Worm (Caenorhabditis elegans) whole organism, late embryonic: ENCODE results near the gene npr-42.

Source experiments
- F13H6.1 ChIP-seq: sonication (generic microtip); optimal IDR thresholded peaks from 2 replicates; lab custom pipeline; 2016; ENCODE audit warnings: missing genetic modification characterization, missing compliant biosample characterization
- K02D7.2 ChIP-seq: sonication (generic microtip); optimal IDR thresholded peaks from 2 replicates; lab custom pipeline; 2017; ENCODE audit warnings: mild to moderate bottlenecking, missing genetic modification characterization, missing compliant biosample characterization
- K09A11.1 ChIP-seq: sonication (generic microtip); optimal IDR thresholded peaks from 2 replicates; lab custom pipeline; 2017; ENCODE audit warnings: antibody characterized with exemption, mild to moderate bottlenecking, missing genetic modification characterization, missing compliant biosample characterization; ENCODE audit not compliant: insufficient read depth
- T23F11.4 ChIP-seq: fragments of 200-800 bp; sonication (Bioruptor generic); optimal IDR thresholded peaks from 2 replicates; lab custom pipeline; 2018; ENCODE audit warnings: mild to moderate bottlenecking, missing genetic modification characterization, missing compliant biosample characterization
- ahr-1 ChIP-seq: sonication (generic microtip); optimal IDR thresholded peaks from 2 replicates; lab custom pipeline; 2016; ENCODE audit warnings: missing genetic modification characterization, missing compliant biosample characterization
- ama-1 ChIP-seq: fragments of 150-350 bp; optimal IDR thresholded peaks from 2 replicates; lab custom pipeline; 2014
- ceh-14 ChIP-seq: sonication (generic microtip); optimal IDR thresholded peaks from 2 replicates; lab custom pipeline; 2016; ENCODE audit warnings: missing genotype, missing genetic modification characterization, missing compliant biosample characterization
- ceh-19 ChIP-seq: fragments of 200-800 bp; sonication (Bioruptor generic); optimal IDR thresholded peaks from 2 replicates; lab custom pipeline; 2018; ENCODE audit warnings: mild to moderate bottlenecking, missing genetic modification characterization, missing compliant biosample characterization
- ceh-2 ChIP-seq: sonication (generic microtip); optimal IDR thresholded peaks from 2 replicates; lab custom pipeline; 2016; ENCODE audit warnings: missing genotype, missing genetic modification characterization, missing compliant biosample characterization
- ceh-22 ChIP-seq: sonication (generic microtip); optimal IDR thresholded peaks from 2 replicates; lab custom pipeline; 2017; ENCODE audit warnings: missing biosample characterization, missing genetic modification characterization
- ceh-30 ChIP-seq: fragments of 150-350 bp; optimal IDR thresholded peaks from 2 replicates; lab custom pipeline; 2014; ENCODE audit warnings: missing biosample characterization, missing genetic modification characterization
- ceh-31 ChIP-seq: sonication (generic microtip); optimal IDR thresholded peaks from 2 replicates; lab custom pipeline; 2016; ENCODE audit warnings: missing genetic modification characterization, missing compliant biosample characterization
- ceh-34 ChIP-seq: sonication (generic microtip); optimal IDR thresholded peaks from 2 replicates; lab custom pipeline; 2016; ENCODE audit warnings: mild to moderate bottlenecking, missing genetic modification characterization, missing compliant biosample characterization
- ceh-45 ChIP-seq: fragments of 200-800 bp; sonication (Bioruptor generic); IDR thresholded peaks from 2 replicates; pipeline ENCODE4 v1.3.6; 2022; ENCODE audit warnings: missing genetic modification reagents, missing genetic modification characterization, missing compliant biosample characterization
- ceh-6 ChIP-seq: fragments of 200-800 bp; sonication (Bioruptor generic); optimal IDR thresholded peaks from 2 replicates; lab custom pipeline; 2018; ENCODE audit warnings: mild to moderate bottlenecking, missing genetic modification characterization, missing compliant biosample characterization
- che-1 ChIP-seq: sonication (generic microtip); optimal IDR thresholded peaks from 2 replicates; lab custom pipeline; 2016; ENCODE audit warnings: mild to moderate bottlenecking, missing genetic modification characterization, missing compliant biosample characterization
- dmd-4 ChIP-seq: sonication (generic microtip); optimal IDR thresholded peaks from 2 replicates; lab custom pipeline; 2016; ENCODE audit warnings: borderline replicate concordance, missing genetic modification characterization, missing compliant biosample characterization
- dve-1 ChIP-seq: sonication (generic microtip); optimal IDR thresholded peaks from 2 replicates; lab custom pipeline; 2017; ENCODE audit warnings: antibody characterized with exemption, mild to moderate bottlenecking, missing genetic modification characterization, missing compliant biosample characterization
- elt-2 ChIP-seq: sonication (generic microtip); optimal IDR thresholded peaks from 2 replicates; lab custom pipeline; 2016; ENCODE audit warnings: missing genetic modification reagents, missing genetic modification characterization, missing compliant biosample characterization
- elt-4 ChIP-seq: sonication (generic microtip); optimal IDR thresholded peaks from 2 replicates; lab custom pipeline; 2016; ENCODE audit warnings: missing genetic modification characterization, missing compliant biosample characterization
- ets-4 ChIP-seq: sonication (generic microtip); optimal IDR thresholded peaks from 2 replicates; lab custom pipeline; 2016; ENCODE audit warnings: missing genetic modification characterization, missing compliant biosample characterization
- fkh-6 ChIP-seq: sonication (generic microtip); optimal IDR thresholded peaks from 2 replicates; lab custom pipeline; 2016; ENCODE audit warnings: missing genetic modification characterization, missing compliant biosample characterization
- gmeb-2 ChIP-seq: sonication (generic microtip); optimal IDR thresholded peaks from 2 replicates; lab custom pipeline; 2016; ENCODE audit warnings: missing genetic modification characterization, inconsistent platforms, missing compliant biosample characterization
- hlh-13 ChIP-seq: fragments of 200-800 bp; sonication (Bioruptor generic); optimal IDR thresholded peaks from 2 replicates; lab custom pipeline; 2018; ENCODE audit warnings: mild to moderate bottlenecking, missing genetic modification characterization, missing compliant biosample characterization
- hlh-15 ChIP-seq: sonication (generic microtip); optimal IDR thresholded peaks from 2 replicates; lab custom pipeline; 2016; ENCODE audit warnings: missing genetic modification characterization, missing compliant biosample characterization
- hlh-8 ChIP-seq: sonication (generic microtip); optimal IDR thresholded peaks from 2 replicates; lab custom pipeline; 2016; ENCODE audit warnings: missing genotype, missing genetic modification characterization, missing compliant biosample characterization
- lim-6 ChIP-seq: sonication (generic microtip); optimal IDR thresholded peaks from 2 replicates; lab custom pipeline; 2016; ENCODE audit warnings: missing genetic modification characterization, missing compliant biosample characterization
- madf-2 ChIP-seq: sonication (generic microtip); optimal IDR thresholded peaks from 2 replicates; lab custom pipeline; 2017; ENCODE audit warnings: missing genetic modification characterization, missing compliant biosample characterization
- nfya-1 ChIP-seq: sonication (generic microtip); optimal IDR thresholded peaks from 2 replicates; lab custom pipeline; 2017; ENCODE audit warnings: missing genetic modification characterization, mild to moderate bottlenecking, missing compliant biosample characterization, antibody characterized with exemption, moderate library complexity
- nhr-232 ChIP-seq: sonication (generic microtip); optimal IDR thresholded peaks from 2 replicates; lab custom pipeline; 2016; ENCODE audit warnings: missing genetic modification characterization, missing compliant biosample characterization
- npax-4 ChIP-seq: sonication (generic microtip); optimal IDR thresholded peaks from 2 replicates; lab custom pipeline; 2016; ENCODE audit warnings: missing genetic modification characterization, missing compliant biosample characterization
- odd-2 ChIP-seq: sonication (generic microtip); optimal IDR thresholded peaks from 2 replicates; lab custom pipeline; 2017; ENCODE audit warnings: antibody characterized with exemption, mild to moderate bottlenecking, missing genetic modification characterization, missing compliant biosample characterization
- pag-3 ChIP-seq: sonication (generic microtip); optimal IDR thresholded peaks from 2 replicates; lab custom pipeline; 2016; ENCODE audit warnings: missing compliant biosample characterization, missing genetic modification characterization, borderline replicate concordance
- pat-9 ChIP-seq: fragments of 200-800 bp; sonication (Bioruptor generic); optimal IDR thresholded peaks from 2 replicates; lab custom pipeline; 2018; ENCODE audit warnings: mild to moderate bottlenecking, missing genetic modification characterization, moderate library complexity, missing compliant biosample characterization
- pax-1 ChIP-seq: fragments of 150-350 bp; optimal IDR thresholded peaks from 2 replicates; lab custom pipeline; 2014; ENCODE audit warnings: missing biosample characterization, missing genetic modification characterization
- pha-2 ChIP-seq: sonication (generic microtip); optimal IDR thresholded peaks from 2 replicates; lab custom pipeline; 2017; ENCODE audit warnings: mild to moderate bottlenecking, missing genetic modification characterization, missing compliant biosample characterization
- pha-4 ChIP-seq: fragments of 150-350 bp; optimal IDR thresholded peaks from 2 replicates; lab custom pipeline; 2018; ENCODE audit warnings: missing biosample characterization, missing genetic modification reagents, missing genetic modification characterization
- pqm-1 ChIP-seq: sonication (generic microtip); optimal IDR thresholded peaks from 2 replicates; lab custom pipeline; 2016; ENCODE audit warnings: missing genetic modification characterization, missing compliant biosample characterization
- pros-1 ChIP-seq: fragments of 150-350 bp; optimal IDR thresholded peaks from 2 replicates; lab custom pipeline; 2014; ENCODE audit warnings: missing biosample characterization, missing genetic modification reagents, missing genetic modification characterization
- ref-2 ChIP-seq: sonication (generic microtip); optimal IDR thresholded peaks from 2 replicates; lab custom pipeline; 2016; ENCODE audit warnings: missing genetic modification characterization, missing compliant biosample characterization
- rnt-1 ChIP-seq: sonication (generic microtip); optimal IDR thresholded peaks from 2 replicates; lab custom pipeline; 2016; ENCODE audit warnings: missing genetic modification characterization, missing compliant biosample characterization
- tbx-2 ChIP-seq: sonication (generic microtip); optimal IDR thresholded peaks from 2 replicates; lab custom pipeline; 2016; ENCODE audit warnings: missing genetic modification characterization, missing compliant biosample characterization
- ttx-3 ChIP-seq: sonication (generic microtip); optimal IDR thresholded peaks from 2 replicates; lab custom pipeline; 2016; ENCODE audit warnings: missing genetic modification reagents, missing genetic modification characterization, missing compliant biosample characterization
- unc-3 ChIP-seq, 2 experiments: fragments of 200-800 bp in 1 of 2; sonication (Bioruptor generic) in 1 of 2; sonication (generic microtip) in 1 of 2; conservative IDR thresholded peaks in 1 of 2; optimal IDR thresholded peaks in 1 of 2; 2 replicates each; pipeline versions ENCODE4 v1.3.6 to Lab custom; 2016 to 2022; ENCODE audit warnings: missing compliant biosample characterization in 2 of 2, missing genetic modification characterization in 2 of 2, missing genetic modification reagents in 1 of 2
- unc-42 ChIP-seq: sonication (generic microtip); optimal IDR thresholded peaks from 2 replicates; lab custom pipeline; 2016; ENCODE audit warnings: missing genotype, missing genetic modification characterization, missing compliant biosample characterization
- unc-55 ChIP-seq: sonication (generic microtip); optimal IDR thresholded peaks from 2 replicates; lab custom pipeline; 2017; ENCODE audit warnings: missing biosample characterization, missing genetic modification reagents, missing genetic modification characterization
- unc-86 ChIP-seq: sonication (generic microtip); optimal IDR thresholded peaks from 2 replicates; lab custom pipeline; 2016; ENCODE audit warnings: missing genetic modification characterization, missing compliant biosample characterization
- zip-5 ChIP-seq: sonication (generic microtip); optimal IDR thresholded peaks from 2 replicates; lab custom pipeline; 2016; ENCODE audit warnings: missing genetic modification characterization, missing compliant biosample characterization
- ztf-16 ChIP-seq: sonication (generic microtip); optimal IDR thresholded peaks from 2 replicates; lab custom pipeline; 2017; ENCODE audit warnings: missing genetic modification characterization, missing compliant biosample characterization

The npr-42 gene

DNA sequence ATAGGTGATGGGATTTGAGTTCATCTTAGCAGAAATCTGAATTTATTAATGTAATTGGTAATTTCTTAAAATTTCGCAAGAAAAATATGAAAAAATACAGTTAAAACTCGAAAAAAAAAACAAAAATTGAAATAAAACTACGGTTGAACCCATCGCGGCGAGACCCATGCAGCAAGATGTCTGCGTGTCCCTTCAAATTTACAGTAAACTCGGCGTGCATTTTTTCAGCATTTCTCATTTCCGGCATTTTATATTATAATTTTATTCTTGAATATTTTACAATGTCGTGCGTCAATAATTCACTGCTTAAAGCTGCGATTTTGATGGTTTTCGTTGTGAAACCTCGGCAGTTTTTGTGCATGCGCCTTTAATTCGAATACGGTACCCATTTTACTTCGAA lies 40.0 kb upstream of the npr-42 start, which contains the start of gene fbxc-43:
fbxc-43 (minus strand) TSS at position 38 of the 400 bp plus-strand sequence.
- TF ChIP-seq elt-2 = no peak
- TF ChIP-seq T23F11.4 = no peak
- no peak for TF ChIP-seq pros-1 (tag; lab: Kevin White, UChicago)
- TF ChIP-seq K09A11.1 (tag; lab: Kevin White, UChicago) = no peak
- no peak for TF ChIP-seq ets-4 (tag; lab: Kevin White, UChicago)
- TF ChIP-seq unc-3 (GFP tag; conservative IDR thresholded peaks at IDR 0.05; lab: Robert Waterston, UW) = no peak
- TF ChIP-seq unc-3 (tag; optimal IDR thresholded peaks at IDR 0.05; lab: Kevin White, UChicago) = no peak
- no peak for TF ChIP-seq ceh-14
- TF ChIP-seq ceh-2 (tag; lab: Kevin White, UChicago) = no peak
- no peak for TF ChIP-seq unc-55
- TF ChIP-seq pag-3 (tag; lab: Kevin White, UChicago) = no peak
- TF ChIP-seq tbx-2 (tag; lab: Kevin White, UChicago) = no peak
- TF ChIP-seq odd-2 (tag; lab: Kevin White, UChicago) = no peak
- TF ChIP-seq pqm-1 = no peak
- TF ChIP-seq dve-1 (tag; lab: Kevin White, UChicago) = no peak
- TF ChIP-seq, all 69 proteins: peak for 0

- TF ChIP-seq npax-4 (peak; percentile 37), unc-42 (tag; lab: Kevin White, UChicago) (peak; percentile 38), pros-1 (tag; lab: Kevin White, UChicago) (no peak), ceh-6 (GFP tag; lab: Kevin White, UChicago) (peak; percentile 53), ama-1 (lab: Kevin White, UChicago) (no peak), ceh-45 (peak; percentile 58; the same call in 1 of the 2 replicates), unc-86 (peak; percentile 41), ceh-30 (no peak), zip-5 (tag; lab: Kevin White, UChicago) (peak; percentile 62), pha-2 (tag; lab: Kevin White, UChicago) (peak; percentile 61), nfya-1 (tag; lab: Kevin White, UChicago) (peak; percentile 66), ceh-14 (peak; percentile 75), hlh-8 (tag; lab: Kevin White, UChicago) (peak; percentile 67), ceh-19 (GFP tag; lab: Kevin White, UChicago) (peak; percentile 63), ceh-31 (peak; percentile 73), rnt-1 (peak; percentile 39), che-1 (peak; percentile 77), unc-3 (GFP tag; conservative IDR thresholded peaks at IDR 0.05; lab: Robert Waterston, UW) (0 out of 2 replicates have a peak, but pooled peaks have one; percentile 18), unc-3 (tag; optimal IDR thresholded peaks at IDR 0.05; lab: Kevin White, UChicago) (peak; percentile 46), elt-4 (tag; lab: Kevin White, UChicago) (no peak), K02D7.2 (tag; lab: Kevin White, UChicago) (peak; percentile 56), fkh-6 (tag; lab: Kevin White, UChicago) (peak; percentile 60), madf-2 (tag; lab: Kevin White, UChicago) (peak; percentile 59), F13H6.1 (tag; lab: Kevin White, UChicago) (peak; percentile 43), dmd-4 (tag; lab: Kevin White, UChicago) (peak; percentile 42), ztf-16 (peak; percentile 62), ref-2 (no peak), hlh-13 (no peak), odd-2 (tag; lab: Kevin White, UChicago) (peak; percentile 69), ceh-34 (tag; lab: Kevin White, UChicago) (peak; percentile 66), nhr-232 (tag; lab: Kevin White, UChicago) (peak; percentile 52), ceh-22 (tag; lab: Kevin White, UChicago) (no peak), hlh-15 (tag; lab: Kevin White, UChicago) (peak; percentile 35), lim-6 (tag; lab: Kevin White, UChicago) (peak; percentile 17), gmeb-2 (peak; percentile 76), pax-1 (tag; lab: Kevin White, UChicago) (no peak), elt-2 (peak; percentile 100), ahr-1 (tag; lab: Kevin White, UChicago) (peak; percentile 48), pha-4 (no peak), ttx-3 (tag; lab: Kevin White, UChicago) (peak; percentile 83), pat-9 (tag; lab: Kevin White, UChicago) (peak; percentile 54), ets-4 (tag; lab: Kevin White, UChicago) (no peak), tbx-2 (tag; lab: Kevin White, UChicago) (peak; percentile 79)
These were observed 38.2 kb upstream of the npr-42 start, which contains the start of the genes fbxc-44 and C16A11.2 for ce11 chrII:4237701-4238214. fbxc-44 (minus strand) TSS chrII:4237751. C16A11.2 (plus strand) TSS chrII:4238203.
